Worm (Caenorhabditis elegans): ENCODE results near the gene C06E1.11.

Gene C06E1.11

ce11 chrIII:8616587-8616986 lies at the start of gene C06E1.11:
C06E1.11 (minus strand) TSS chrIII:8616687.
- TF ChIP-seq W03F9.2 (tag; optimal IDR thresholded peaks at IDR 0.05) (no peak), him-1 (tag; optimal IDR thresholded peaks at IDR 0.05) (no peak), dao-5 (tag; optimal IDR thresholded peaks at IDR 0.05) (no peak)

DNA sequence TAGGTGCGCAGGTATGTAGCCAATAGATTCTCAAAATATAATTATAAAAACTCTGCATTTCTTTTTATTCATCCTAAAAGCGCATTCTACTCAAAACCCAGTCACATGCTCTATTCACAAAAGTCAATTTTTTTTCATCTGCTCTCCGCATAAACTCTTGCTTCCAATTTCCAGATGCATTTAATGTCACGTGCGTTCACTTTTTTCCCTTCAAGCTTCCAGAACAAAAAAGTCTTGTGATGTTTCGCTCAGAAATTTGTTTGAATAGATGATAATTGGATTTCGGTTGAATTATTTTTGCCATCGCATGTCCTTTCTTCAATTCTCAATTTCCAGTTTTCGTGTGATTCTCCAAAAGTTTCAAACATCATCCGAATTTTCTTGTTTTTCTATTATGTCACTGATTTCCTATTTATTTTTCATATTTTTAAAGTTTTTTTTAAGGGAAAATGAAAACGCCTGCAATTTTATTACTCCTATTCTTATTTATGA lies 48.5 kb upstream of the C06E1.11 start, which contains the start of gene F22B7.1:
Gene F22B7.1, plus strand, starts transcription at position 442 of the 492 bp plus-strand sequence.
- TF ChIP-seq W03F9.2 (tag; optimal IDR thresholded peaks at IDR 0.05) (no peak), dao-5 (tag; optimal IDR thresholded peaks at IDR 0.05) (no peak), him-1 (tag; optimal IDR thresholded peaks at IDR 0.05) (no peak)

ce11 chrIII:8663143-8663542 lies 46.7 kb upstream of the C06E1.11 start:
- no peak for TF ChIP-seq dao-5 (tag; optimal IDR thresholded peaks at IDR 0.05)
- no peak for TF ChIP-seq W03F9.2 (tag; optimal IDR thresholded peaks at IDR 0.05)
- TF ChIP-seq him-1 (tag; optimal IDR thresholded peaks at IDR 0.05) = no peak

DNA sequence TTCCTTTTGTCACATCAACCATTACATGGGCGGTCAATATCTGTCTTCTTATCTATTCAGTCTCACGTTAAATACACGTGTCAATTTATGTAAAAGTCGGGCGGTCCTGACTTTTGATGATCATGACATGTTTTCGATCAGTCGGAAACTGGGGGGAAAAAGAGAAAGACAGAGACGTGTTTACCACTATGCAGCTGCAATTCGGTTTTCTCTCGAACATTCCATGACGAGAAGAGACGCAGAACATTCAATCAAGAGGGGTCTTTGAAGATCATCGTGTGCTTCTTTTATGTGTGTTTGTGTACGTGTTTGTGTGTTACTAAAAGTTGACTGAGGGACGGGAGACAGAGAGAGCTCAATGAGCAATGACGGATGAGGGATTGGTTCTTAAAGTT lies 41.9 kb upstream of the C06E1.11 start:
- TF ChIP-seq dao-5 (tag; optimal IDR thresholded peaks at IDR 0.05) (no peak), him-1 (tag; optimal IDR thresholded peaks at IDR 0.05) (peak; percentile 76), W03F9.2 (tag; optimal IDR thresholded peaks at IDR 0.05) (peak; percentile 91)

- no peak for TF ChIP-seq W03F9.2 (tag; optimal IDR thresholded peaks at IDR 0.05)
- no peak for TF ChIP-seq him-1 (tag; optimal IDR thresholded peaks at IDR 0.05)
- TF ChIP-seq dao-5 (tag; optimal IDR thresholded peaks at IDR 0.05) = no peak
Measured at ce11 chrIII:8657676-8658366, 41.3 kb upstream of the C06E1.11 start.

ce11 chrIII:8656957-8657356 lies 40.5 kb upstream of the C06E1.11 start:
- TF ChIP-seq W03F9.2 (tag; optimal IDR thresholded peaks at IDR 0.05) (no peak), dao-5 (tag; optimal IDR thresholded peaks at IDR 0.05) (no peak), him-1 (tag; optimal IDR thresholded peaks at IDR 0.05) (no peak)

- no peak for TF ChIP-seq him-1 (tag; optimal IDR thresholded peaks at IDR 0.05)
- TF ChIP-seq dao-5 (tag; optimal IDR thresholded peaks at IDR 0.05) = no peak
- no peak for TF ChIP-seq W03F9.2 (tag; optimal IDR thresholded peaks at IDR 0.05)
Measured at ce11 chrIII:8656055-8656454, 39.6 kb upstream of the C06E1.11 start.

DNA sequence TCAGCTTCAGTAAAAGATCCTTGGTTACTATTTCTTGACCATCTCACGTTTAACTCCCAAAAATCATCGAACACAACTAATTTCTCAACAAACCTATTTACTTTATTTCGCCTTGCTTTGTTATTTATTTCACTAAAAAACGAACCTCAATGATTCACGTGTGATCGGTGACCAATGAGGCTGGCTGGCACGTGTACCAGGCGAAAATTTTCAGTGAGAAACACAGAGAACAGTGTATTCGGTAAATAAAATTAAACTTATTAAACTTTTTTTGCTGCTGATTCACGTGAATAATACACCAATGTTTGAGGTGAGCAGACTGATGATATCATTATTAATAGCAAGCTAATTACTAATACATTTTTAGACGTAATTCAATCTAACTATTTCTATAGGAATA lies 38.9 kb upstream of the C06E1.11 start:
- TF ChIP-seq dao-5 (tag; optimal IDR thresholded peaks at IDR 0.05) (no peak), him-1 (tag; optimal IDR thresholded peaks at IDR 0.05) (no peak), W03F9.2 (tag; optimal IDR thresholded peaks at IDR 0.05) (no peak)

- no peak for TF ChIP-seq him-1 (tag; optimal IDR thresholded peaks at IDR 0.05)
- TF ChIP-seq W03F9.2 (tag; optimal IDR thresholded peaks at IDR 0.05) = no peak
- TF ChIP-seq dao-5 (tag; optimal IDR thresholded peaks at IDR 0.05) = no peak
Measured at ce11 chrIII:8654400-8654980, 38.0 kb upstream of the C06E1.11 start.

DNA sequence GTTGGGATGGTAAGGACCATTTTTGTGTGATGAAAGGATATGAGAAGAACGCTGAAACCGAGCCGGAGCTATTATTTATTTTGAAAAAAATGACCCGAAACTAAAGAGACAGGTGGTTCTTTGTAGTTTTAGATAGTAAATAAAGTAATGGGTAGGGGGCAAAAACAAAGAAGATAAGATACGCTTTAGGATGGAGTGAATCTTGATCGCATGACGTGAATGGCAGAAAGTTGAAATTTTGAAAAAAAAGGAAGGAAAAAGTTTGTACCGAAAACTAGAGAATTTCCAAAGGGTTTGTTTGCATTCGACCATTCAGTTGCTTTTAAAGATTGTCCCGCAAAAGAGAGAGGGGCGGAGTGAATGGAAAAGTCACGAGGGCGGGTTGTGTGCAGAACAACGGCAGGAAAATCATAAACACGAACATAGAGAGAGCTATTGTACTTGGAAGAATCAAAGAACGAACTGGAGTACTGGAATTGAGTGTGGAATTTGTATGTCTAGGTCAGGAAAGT lies 37.4 kb upstream of the C06E1.11 start, which contains the start of gene F22B7.9:
Gene F22B7.9, minus strand, starts transcription at position 51 of the 512 bp plus-strand sequence.
- TF ChIP-seq him-1 (tag; optimal IDR thresholded peaks at IDR 0.05) (no peak), W03F9.2 (tag; optimal IDR thresholded peaks at IDR 0.05) (no peak), dao-5 (tag; optimal IDR thresholded peaks at IDR 0.05) (no peak)

ce11 chrIII:8653457-8653856 lies 37.0 kb upstream of the C06E1.11 start:
- TF ChIP-seq W03F9.2 (tag; optimal IDR thresholded peaks at IDR 0.05) (no peak), him-1 (tag; optimal IDR thresholded peaks at IDR 0.05) (no peak), dao-5 (tag; optimal IDR thresholded peaks at IDR 0.05) (no peak)

ce11 chrIII:8652922-8653321 lies 36.4 kb upstream of the C06E1.11 start:
- TF ChIP-seq dao-5 (tag; optimal IDR thresholded peaks at IDR 0.05) (no peak), him-1 (tag; optimal IDR thresholded peaks at IDR 0.05) (no peak), W03F9.2 (tag; optimal IDR thresholded peaks at IDR 0.05) (no peak)

DNA sequence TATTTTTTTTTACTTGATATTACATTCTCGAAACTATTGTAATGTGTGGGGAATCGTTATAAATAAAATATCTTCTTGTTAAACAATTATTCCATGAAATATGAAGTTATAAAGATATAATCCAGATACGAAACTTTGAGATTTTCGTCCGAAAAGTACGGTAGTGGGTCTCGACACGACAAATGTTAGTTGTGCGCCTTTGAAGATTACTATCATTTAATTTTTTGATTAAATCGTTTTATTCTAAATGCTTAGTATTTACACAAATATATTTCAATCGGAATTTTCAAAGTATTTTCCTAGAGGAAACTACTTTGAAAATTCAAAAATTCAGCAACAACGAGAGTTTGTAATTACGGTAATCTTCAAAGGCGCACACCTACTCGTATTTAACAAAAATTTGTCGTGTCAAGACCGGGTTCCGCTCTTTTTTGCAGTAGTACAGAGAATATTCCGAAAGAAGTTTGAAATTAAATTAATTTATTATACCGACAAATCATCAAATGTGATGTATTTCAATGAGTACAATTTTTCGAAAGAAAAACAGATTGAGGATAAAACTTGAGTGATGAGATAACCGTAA lies 35.7 kb upstream of the C06E1.11 start:
- TF ChIP-seq dao-5 (tag; optimal IDR thresholded peaks at IDR 0.05) = no peak

DNA sequence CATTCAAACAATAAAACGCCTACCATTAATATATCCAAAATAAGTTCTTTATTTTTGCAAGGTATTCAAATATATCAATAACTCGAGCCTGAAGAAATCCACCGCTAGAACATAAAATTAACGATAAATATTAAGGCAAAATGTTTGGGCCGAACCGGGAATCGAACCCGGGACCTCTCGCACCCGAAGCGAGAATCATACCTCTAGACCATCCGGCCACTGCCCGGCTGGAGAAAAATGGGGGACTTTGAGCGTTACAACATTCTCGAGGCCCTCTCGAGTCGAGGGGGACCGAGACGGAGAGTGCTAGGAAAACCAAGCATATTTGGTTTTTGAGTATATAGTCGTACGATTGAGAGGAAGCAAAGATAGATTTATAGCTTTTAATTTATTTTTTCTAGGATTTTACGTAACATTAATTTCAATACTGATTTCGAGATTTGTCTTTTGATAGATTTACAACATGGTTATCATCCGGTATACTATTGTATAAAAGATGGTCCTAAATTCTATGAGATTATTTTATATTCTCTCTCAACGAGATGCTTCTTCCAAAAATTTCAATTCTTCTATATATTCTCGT lies 33.8 kb upstream of the C06E1.11 start, which contains the start of gene flp-23:
Gene flp-23, plus strand, starts transcription at position 533 of the 583 bp plus-strand sequence.
- TF ChIP-seq dao-5 (tag; optimal IDR thresholded peaks at IDR 0.05) (no peak), him-1 (tag; optimal IDR thresholded peaks at IDR 0.05) (peak; percentile 59)
